Fruit fly (Drosophila melanogaster): ENCODE data around the gene Qsox4.
A peak's percentile ranks its signal among the peaks of the same experiment; 100 is the strongest.

Gene Qsox4

DNA sequence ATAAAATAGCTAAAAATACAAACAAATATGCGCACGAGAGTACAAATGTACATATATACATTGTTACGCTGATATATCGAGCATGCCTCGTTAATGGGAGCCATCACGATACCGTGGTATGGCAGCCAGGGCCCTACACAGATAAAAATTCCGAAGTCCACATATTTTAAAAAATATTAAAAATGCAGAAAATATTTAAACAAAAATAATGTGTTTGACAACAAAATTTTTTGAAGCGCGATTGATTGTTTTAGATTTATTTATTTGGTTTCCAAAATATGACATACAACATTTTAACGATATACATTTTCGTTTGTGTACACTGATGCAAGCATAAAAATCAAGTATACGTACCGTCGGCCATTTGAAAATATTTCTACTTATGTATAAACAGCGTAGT lies 24.2 kb downstream of the Qsox4 start (continued):
- TF ChIP-seq HHEX (GFP tag; optimal IDR thresholded peaks at IDR 0.05) (peak; percentile 67), CG9727 (GFP tag; optimal IDR thresholded peaks at IDR 0.05) (peak; percentile 85), CG18619 (GFP tag; optimal IDR thresholded peaks at IDR 0.05) (peak; percentile 76), gfzf (GFP tag; optimal IDR thresholded peaks at IDR 0.05) (no peak), z (GFP tag; IDR thresholded peaks at IDR 0.05) (no peak), twi (tag; optimal IDR thresholded peaks at IDR 0.05) (no peak), Dek (tag; optimal IDR thresholded peaks at IDR 0.05) (peak; percentile 71), CG2120 (GFP tag; optimal IDR thresholded peaks at IDR 0.05) (peak; percentile 95), CG10209 (GFP tag; optimal IDR thresholded peaks at IDR 0.05) (peak; percentile 75), Sin3A (optimal IDR thresholded peaks at IDR 0.05) (no peak), CG7745 (tag; optimal IDR thresholded peaks at IDR 0.05) (no peak), CG18764 (GFP tag; optimal IDR thresholded peaks at IDR 0.05) (peak; percentile 64), CG15269 (tag; optimal IDR thresholded peaks at IDR 0.05) (peak; percentile 84), bab2 (GFP tag; optimal IDR thresholded peaks at IDR 0.05) (peak; percentile 80), pho (GFP tag; optimal IDR thresholded peaks at IDR 0.05) (peak; percentile 78), CG9817 (tag; optimal IDR thresholded peaks at IDR 0.05) (peak; percentile 69), TFAM (GFP tag; optimal IDR thresholded peaks at IDR 0.05) (no peak), CkIIα-i1 (GFP tag; IDR thresholded peaks at IDR 0.05) (no peak), sr (GFP tag; IDR thresholded peaks at IDR 0.05) (peak; percentile 19; the same call in 1 of the 3 replicates), tll (GFP tag; optimal IDR thresholded peaks at IDR 0.05) (no peak), CG2712 (tag; optimal IDR thresholded peaks at IDR 0.05) (peak; percentile 77), repo (GFP tag; optimal IDR thresholded peaks at IDR 0.05) (peak; percentile 13), CG3281 (GFP tag; optimal IDR thresholded peaks at IDR 0.05) (peak; percentile 93), sima (GFP tag; optimal IDR thresholded peaks at IDR 0.05) (peak; percentile 22), Xbp1 (GFP tag; optimal IDR thresholded peaks at IDR 0.05) (peak; percentile 71), fd3F (GFP tag; optimal IDR thresholded peaks at IDR 0.05) (peak; percentile 77), CG18599 (GFP tag; optimal IDR thresholded peaks at IDR 0.05) (peak; percentile 94), Oli (tag; optimal IDR thresholded peaks at IDR 0.05) (peak; percentile 76), cg (GFP tag; optimal IDR thresholded peaks at IDR 0.05) (no peak), CG15601 (tag; optimal IDR thresholded peaks at IDR 0.05) (no peak), Lim3 (GFP tag; IDR thresholded peaks at IDR 0.05) (no peak), Adf1 (GFP tag; IDR thresholded peaks at IDR 0.05) (peak; percentile 68), lmd (GFP tag; IDR thresholded peaks at IDR 0.05) (peak; percentile 79), bigmax (GFP tag; optimal IDR thresholded peaks at IDR 0.05) (no peak), slou (GFP tag; optimal IDR thresholded peaks at IDR 0.05) (peak; percentile 71), en (GFP tag; optimal IDR thresholded peaks at IDR 0.05) (peak; percentile 42), HLH54F (GFP tag; optimal IDR thresholded peaks at IDR 0.05) (peak; percentile 73), CG9932 (GFP tag; IDR thresholded peaks at IDR 0.05) (peak; percentile 90), CG31224 (GFP tag; IDR thresholded peaks at IDR 0.05) (peak; percentile 78), CG4854 (GFP tag; optimal IDR thresholded peaks at IDR 0.05) (peak; percentile 68), vnd (GFP tag; IDR thresholded peaks at IDR 0.05; ENCODE audit: partially characterized antibody) (no peak), oc (tag; optimal IDR thresholded peaks at IDR 0.05) (no peak), aop (GFP tag; IDR thresholded peaks at IDR 0.05) (no peak), CG10565 (GFP tag; optimal IDR thresholded peaks at IDR 0.05) (no peak), CG32772 (GFP tag; IDR thresholded peaks at IDR 0.05) (peak; percentile 68; the same call in 1 of the 2 replicates), Taf1 (GFP tag; IDR thresholded peaks at IDR 0.05) (peak; percentile 70; the same call in 1 of the 2 replicates), CG7839 (tag; optimal IDR thresholded peaks at IDR 0.05) (peak; percentile 85), CG7357 (GFP tag; IDR thresholded peaks at IDR 0.05) (peak; percentile 67), Sry-δ (GFP tag; optimal IDR thresholded peaks at IDR 0.05) (peak; percentile 14), CG2889 (GFP tag; IDR thresholded peaks at IDR 0.05) (peak; percentile 78; the same call in 1 of the 3 replicates), CrebB (tag; optimal IDR thresholded peaks at IDR 0.05) (peak; percentile 66)

Data from whole organism, embryonic.